Fruit fly (Drosophila melanogaster): ENCODE results near the gene CG32982.

Gene CG32982

dm6 chr2L:9168014-9168651 is 42.6 kb downstream of the CG32982 start:
- TF ChIP-seq crc (GFP tag; optimal IDR thresholded peaks at IDR 0.05): no peak
- TF ChIP-seq Stat92E (GFP tag; optimal IDR thresholded peaks at IDR 0.05): no peak
- no peak for TF ChIP-seq pita (GFP tag; optimal IDR thresholded peaks at IDR 0.05)
- no peak for TF ChIP-seq CG11456 (GFP tag; IDR thresholded peaks at IDR 0.05)
- no peak for TF ChIP-seq insv (GFP tag; optimal IDR thresholded peaks at IDR 0.05)
- TF ChIP-seq CG8089 (GFP tag; optimal IDR thresholded peaks at IDR 0.05): no peak
- peak; percentile 62 for TF ChIP-seq CG4820 (GFP tag; optimal IDR thresholded peaks at IDR 0.05)
- peak; percentile 46; the same call in 1 of the 2 replicates for TF ChIP-seq Taf1 (GFP tag; IDR thresholded peaks at IDR 0.05)
- no peak for TF ChIP-seq vnd (GFP tag; IDR thresholded peaks at IDR 0.05; ENCODE audit: partially characterized antibody)
- TF ChIP-seq CG8924 (tag; optimal IDR thresholded peaks at IDR 0.05): peak; percentile 52
- TF ChIP-seq schlank (tag; optimal IDR thresholded peaks at IDR 0.05): no peak
- no peak for TF ChIP-seq pum (GFP tag; optimal IDR thresholded peaks at IDR 0.05)
- peak; percentile 68 for TF ChIP-seq Meics (GFP tag; optimal IDR thresholded peaks at IDR 0.05)
- TF ChIP-seq sob (GFP tag; IDR thresholded peaks at IDR 0.05): peak; percentile 72
- peak; percentile 66 for TF ChIP-seq Awh (GFP tag; IDR thresholded peaks at IDR 0.05)
- TF ChIP-seq corto (GFP tag; optimal IDR thresholded peaks at IDR 0.05): peak; percentile 83
- TF ChIP-seq nmo (GFP tag; optimal IDR thresholded peaks at IDR 0.05): peak; percentile 73
- no peak for TF ChIP-seq D19B (GFP tag; optimal IDR thresholded peaks at IDR 0.05)
- TF ChIP-seq CG11085 (GFP tag; IDR thresholded peaks at IDR 0.05): peak; percentile 64; the same call in 1 of the 2 replicates
- TF ChIP-seq Oaz (GFP tag; IDR thresholded peaks at IDR 0.05): peak; percentile 57; the same call in 1 of the 2 replicates
- peak; percentile 36 for TF ChIP-seq CG12104 (GFP tag; optimal IDR thresholded peaks at IDR 0.05)
- TF ChIP-seq CG14441 (GFP tag; IDR thresholded peaks at IDR 0.05): peak; percentile 78
- TF ChIP-seq vfl (GFP tag; optimal IDR thresholded peaks at IDR 0.05): peak; percentile 16
- TF ChIP-seq CG30020 (tag; optimal IDR thresholded peaks at IDR 0.05): no peak
- TF ChIP-seq CG18011 (GFP tag; optimal IDR thresholded peaks at IDR 0.05): peak; percentile 33
- no peak for TF ChIP-seq Nf-YB (GFP tag; optimal IDR thresholded peaks at IDR 0.05)
- peak; percentile 87 for TF ChIP-seq so (GFP tag; IDR thresholded peaks at IDR 0.05)
- peak; percentile 11 to 78 for TF ChIP-seq bsh (GFP tag; optimal IDR thresholded peaks at IDR 0.05)
- TF ChIP-seq hb (GFP tag; IDR thresholded peaks at IDR 0.05; ENCODE audit: partially characterized antibody): 0 out of 3 replicates have a peak, but pooled peaks have one; percentile 50
- peak; percentile 38 for TF ChIP-seq CG4854 (GFP tag; optimal IDR thresholded peaks at IDR 0.05)
- TF ChIP-seq Mrtf (GFP tag; IDR thresholded peaks at IDR 0.05): no peak; the same call in 2 of the 3 replicates
- TF ChIP-seq CG12942 (GFP tag; optimal IDR thresholded peaks at IDR 0.05): peak; percentile 50
- TF ChIP-seq CG7786 (GFP tag; optimal IDR thresholded peaks at IDR 0.05): peak; percentile 18
- no peak for TF ChIP-seq CG42726 (GFP tag; IDR thresholded peaks at IDR 0.05; ENCODE audit: partially characterized antibody)
- peak; percentile 45 for TF ChIP-seq cato (GFP tag; optimal IDR thresholded peaks at IDR 0.05; ENCODE audit: borderline replicate concordance)
- TF ChIP-seq ci (GFP tag; IDR thresholded peaks at IDR 0.05): peak; percentile 88
- no peak for TF ChIP-seq dm (GFP tag; optimal IDR thresholded peaks at IDR 0.05)
- TF ChIP-seq kay (GFP tag; optimal IDR thresholded peaks at IDR 0.05): no peak
- TF ChIP-seq CG17568 (GFP tag; optimal IDR thresholded peaks at IDR 0.05): no peak
- TF ChIP-seq Gug (GFP tag; IDR thresholded peaks at IDR 0.05): peak; percentile 64; the same call in 3 of the 4 replicates
- no peak for TF ChIP-seq Atf3 (GFP tag; optimal IDR thresholded peaks at IDR 0.05)
- TF ChIP-seq CG8281 (tag; optimal IDR thresholded peaks at IDR 0.05): no peak
- peak; percentile 75 for TF ChIP-seq CG2712 (tag; optimal IDR thresholded peaks at IDR 0.05)
- TF ChIP-seq crp (GFP tag; optimal IDR thresholded peaks at IDR 0.05): no peak
- TF ChIP-seq grau (tag; optimal IDR thresholded peaks at IDR 0.05): peak; percentile 63
- TF ChIP-seq Antp (GFP tag; optimal IDR thresholded peaks at IDR 0.05): peak; percentile 9
- TF ChIP-seq Ets65A (GFP tag): no peak
- no peak for TF ChIP-seq CG7745 (tag; optimal IDR thresholded peaks at IDR 0.05)
- TF ChIP-seq CG3726 (GFP tag; IDR thresholded peaks at IDR 0.05): peak; percentile 64; the same call in 1 of the 3 replicates

Data from whole organism, embryonic.